Fruit fly (Drosophila melanogaster): Measurements from ENCODE around the gene CG14441.

CG14441 gene

dm6 chrX:6759184-6759965 lies 60.1 kb downstream of the CG14441 start:
- TF ChIP-seq ttk (optimal IDR thresholded peaks at IDR 0.05) (no peak), psq (optimal IDR thresholded peaks at IDR 0.05) (no peak)
